Worm (Caenorhabditis elegans) whole organism, L4 larva: ENCODE measurements around the gene mvb-12.

Experiments
- D1046.2 ChIP-seq: fragments of 200-800 bp; sonication (Bioruptor generic); IDR thresholded peaks from 2 replicates; pipeline ENCODE4 v1.3.6; 2022; ENCODE audit warnings: missing genetic modification characterization, missing compliant biosample characterization
- F26F4.8 ChIP-seq: fragments of 200-800 bp; sonication (Bioruptor generic); conservative IDR thresholded peaks from 2 replicates; pipeline ENCODE4 v1.3.6; 2022; ENCODE audit warnings: missing genetic modification characterization, missing compliant biosample characterization
- F44E2.7 ChIP-seq: fragments of 200-800 bp; sonication (Bioruptor generic); IDR thresholded peaks from 2 replicates; pipeline ENCODE4 v2.1.2; 2022; ENCODE audit warnings: missing genetic modification characterization, missing compliant biosample characterization
- Y105C5A.15 ChIP-seq: fragments of 200-800 bp; sonication (Bioruptor generic); IDR thresholded peaks from 2 replicates; pipeline ENCODE4 v1.3.6; 2022; ENCODE audit warnings: missing genetic modification characterization, missing compliant biosample characterization
- Y75B8A.6 ChIP-seq: fragments of 200-800 bp; sonication (Bioruptor generic); IDR thresholded peaks from 2 replicates; pipeline ENCODE4 v1.3.6; 2022; ENCODE audit warnings: missing genetic modification reagents, missing genetic modification characterization, missing compliant biosample characterization
- ZK337.2 ChIP-seq: fragments of 200-800 bp; sonication (Bioruptor generic); IDR thresholded peaks from 2 replicates; pipeline ENCODE4 v1.3.6; 2022; ENCODE audit warnings: missing genetic modification reagents, missing genetic modification characterization, missing compliant biosample characterization
- aly-2 ChIP-seq: sonication (generic microtip); optimal IDR thresholded peaks from 2 replicates; lab custom pipeline; 2018; ENCODE audit warnings: missing biosample characterization, missing genetic modification characterization
- ceh-44 ChIP-seq: fragments of 200-800 bp; sonication (Bioruptor generic); IDR thresholded peaks from 2 replicates; pipeline ENCODE4 v1.3.6; 2022; ENCODE audit warnings: missing genetic modification reagents, missing genetic modification characterization, missing compliant biosample characterization
- daf-16 ChIP-seq, 3 experiments: sonication (generic microtip); optimal IDR thresholded peaks; 2 replicates each; lab custom pipeline; 2016 to 2017; ENCODE audit warnings: missing genetic modification characterization in 3 of 3, missing genetic modification reagents in 3 of 3, mild to moderate bottlenecking in 2 of 3, missing compliant biosample characterization in 2 of 3, missing biosample characterization in 1 of 3, moderate library complexity in 1 of 3
- daf-19 ChIP-seq: fragments of 200-800 bp; sonication (Bioruptor generic); conservative IDR thresholded peaks from 2 replicates; pipeline ENCODE4 v1.3.6; 2022; ENCODE audit warnings: missing genetic modification characterization, missing compliant biosample characterization
- dmd-6 ChIP-seq: fragments of 200-800 bp; sonication (Bioruptor generic); IDR thresholded peaks from 2 replicates; pipeline ENCODE4 v1.3.6; 2022; ENCODE audit warnings: missing genetic modification reagents, missing genetic modification characterization, missing compliant biosample characterization
- dmd-8 ChIP-seq: fragments of 200-800 bp; sonication (Bioruptor generic); IDR thresholded peaks from 2 replicates; pipeline ENCODE4 v1.3.6; 2022; ENCODE audit warnings: missing genetic modification characterization, missing compliant biosample characterization
- dmd-9 ChIP-seq: fragments of 200-800 bp; sonication (Bioruptor generic); IDR thresholded peaks from 2 replicates; pipeline ENCODE4 v1.3.6; 2022; ENCODE audit warnings: missing genetic modification reagents, missing genetic modification characterization, missing compliant biosample characterization
- duxl-1 ChIP-seq: sonication (generic microtip); optimal IDR thresholded peaks from 2 replicates; lab custom pipeline; 2016; ENCODE audit warnings: mild to moderate bottlenecking, missing genetic modification characterization, moderate library complexity, missing compliant biosample characterization; ENCODE audit not compliant: poor library complexity
- dve-1 ChIP-seq: sonication (generic microtip); optimal IDR thresholded peaks from 2 replicates; lab custom pipeline; 2017; ENCODE audit warnings: antibody characterized with exemption, mild to moderate bottlenecking, missing genetic modification characterization, missing compliant biosample characterization; ENCODE audit not compliant: insufficient read depth
- egl-27 ChIP-seq: sonication (generic microtip); optimal IDR thresholded peaks from 3 replicates; lab custom pipeline; 2017; ENCODE audit warnings: missing biosample characterization, missing genetic modification reagents, missing genetic modification characterization
- hlh-11 ChIP-seq: fragments of 200-800 bp; sonication (Bioruptor generic); optimal IDR thresholded peaks from 2 replicates; lab custom pipeline; 2018; ENCODE audit warnings: mild to moderate bottlenecking, missing genetic modification characterization, missing compliant biosample characterization
- hlh-30 ChIP-seq: sonication (generic microtip); optimal IDR thresholded peaks from 2 replicates; lab custom pipeline; 2017; ENCODE audit warnings: antibody characterized with exemption, mild to moderate bottlenecking, missing genetic modification characterization, missing compliant biosample characterization; ENCODE audit not compliant: insufficient read depth
- lim-7 ChIP-seq: fragments of 200-800 bp; sonication (Bioruptor generic); IDR thresholded peaks from 2 replicates; pipeline ENCODE4 v1.3.6; 2022; ENCODE audit warnings: missing genetic modification characterization, missing compliant biosample characterization
- lin-15B ChIP-seq: fragments of 150-350 bp; sonication (generic microtip); optimal IDR thresholded peaks from 3 replicates; lab custom pipeline; 2014; ENCODE audit warnings: missing biosample characterization, missing genetic modification characterization
- lin-38 ChIP-seq: fragments of 200-800 bp; sonication (Bioruptor generic); IDR thresholded peaks from 2 replicates; pipeline ENCODE4 v1.3.6; 2022; ENCODE audit warnings: missing genetic modification reagents, missing genetic modification characterization, missing compliant biosample characterization
- lsy-2 ChIP-seq, 2 experiments: fragments of 150-350 bp in 1 of 2; sonication (generic microtip) in 1 of 2; optimal IDR thresholded peaks; 2 replicates each; lab custom pipeline; 2014 to 2017; ENCODE audit warnings: missing biosample characterization in 2 of 2, missing genetic modification characterization in 2 of 2
- mdl-1 ChIP-seq, 2 experiments: fragments of 150-350 bp in 1 of 2; sonication (generic microtip) in 1 of 2; optimal IDR thresholded peaks; 2 replicates each; lab custom pipeline; 2014 to 2017; ENCODE audit warnings: missing biosample characterization in 2 of 2, missing genetic modification characterization in 2 of 2
- mdt-29 ChIP-seq: fragments of 200-800 bp; sonication (Bioruptor generic); IDR thresholded peaks from 2 replicates; pipeline ENCODE4 v1.3.6; 2022; ENCODE audit warnings: missing genetic modification reagents, missing genetic modification characterization, missing compliant biosample characterization
- mep-1 ChIP-seq: fragments of 150-350 bp; sonication (generic microtip); optimal IDR thresholded peaks from 3 replicates; lab custom pipeline; 2014; ENCODE audit warnings: missing biosample characterization, missing genetic modification characterization
- mes-2 ChIP-seq: sonication (generic microtip); optimal IDR thresholded peaks from 2 replicates; lab custom pipeline; 2016; ENCODE audit warnings: missing genotype, mild to moderate bottlenecking, missing genetic modification characterization, missing compliant biosample characterization; ENCODE audit not compliant: poor library complexity, severe bottlenecking
- mxl-2 ChIP-seq: fragments of 200-800 bp; sonication (Bioruptor generic); conservative IDR thresholded peaks from 2 replicates; pipeline ENCODE4 v1.3.6; 2022; ENCODE audit warnings: missing genetic modification reagents, missing genetic modification characterization, missing compliant biosample characterization
- mxl-3 ChIP-seq: fragments of 200-800 bp; sonication (Bioruptor generic); optimal IDR thresholded peaks from 2 replicates; lab custom pipeline; 2018; ENCODE audit warnings: mild to moderate bottlenecking, missing genetic modification characterization, missing compliant biosample characterization
- nhr-237 ChIP-seq: sonication (generic microtip); optimal IDR thresholded peaks from 2 replicates; lab custom pipeline; 2017; ENCODE audit warnings: missing biosample characterization, missing genetic modification characterization
- nhr-25 ChIP-seq: sonication (generic microtip); optimal IDR thresholded peaks from 2 replicates; lab custom pipeline; 2017; ENCODE audit warnings: missing genetic modification characterization, mild to moderate bottlenecking, missing compliant biosample characterization, antibody characterized with exemption, moderate library complexity, borderline replicate concordance; ENCODE audit not compliant: insufficient read depth
- nhr-28 ChIP-seq: fragments of 150-350 bp; optimal IDR thresholded peaks from 2 replicates; lab custom pipeline; 2014; ENCODE audit warnings: missing biosample characterization, missing genetic modification characterization
- nhr-42 ChIP-seq: fragments of 200-800 bp; sonication (Bioruptor generic); IDR thresholded peaks from 2 replicates; pipeline ENCODE4 v1.3.6; 2022; ENCODE audit warnings: missing genetic modification characterization, missing compliant biosample characterization
- pqm-1 ChIP-seq: sonication (generic microtip); optimal IDR thresholded peaks from 2 replicates; lab custom pipeline; 2017; ENCODE audit warnings: missing biosample characterization, missing genetic modification characterization
- sdz-12 ChIP-seq: fragments of 200-800 bp; sonication (Bioruptor generic); optimal IDR thresholded peaks from 2 replicates; lab custom pipeline; 2018; ENCODE audit warnings: mild to moderate bottlenecking, missing genetic modification characterization, missing compliant biosample characterization
- snpc-4 ChIP-seq: fragments of 150-350 bp; optimal IDR thresholded peaks from 2 replicates; lab custom pipeline; 2014; ENCODE audit warnings: missing biosample characterization, missing genetic modification characterization
- unc-130 ChIP-seq: sonication (generic microtip); optimal IDR thresholded peaks from 2 replicates; lab custom pipeline; 2016; ENCODE audit warnings: missing genetic modification reagents, missing genetic modification characterization, missing compliant biosample characterization
- unc-62 ChIP-seq, 3 experiments: fragments of 150-350 bp in 1 of 3; sonication (generic microtip); optimal IDR thresholded peaks in 2 of 3; peaks in 1 of 3; 1 replicate in 1 of 3; 2 replicates in 2 of 3; lab custom pipeline; 2014 to 2017; ENCODE audit warnings: missing biosample characterization in 3 of 3, missing genetic modification characterization in 3 of 3, missing genetic modification reagents in 3 of 3, missing genotype in 1 of 3
- zfp-2 ChIP-seq: sonication (generic microtip); optimal IDR thresholded peaks from 2 replicates; lab custom pipeline; 2016; ENCODE audit warnings: mild to moderate bottlenecking, missing genetic modification characterization, missing compliant biosample characterization
- zip-11 ChIP-seq: fragments of 200-800 bp; sonication (Bioruptor generic); IDR thresholded peaks from 2 replicates; pipeline ENCODE4 v1.3.6; 2022; ENCODE audit warnings: missing genetic modification characterization, missing compliant biosample characterization
- ztf-11 ChIP-seq: fragments of 150-350 bp; optimal IDR thresholded peaks from 2 replicates; lab custom pipeline; 2014; ENCODE audit warnings: missing biosample characterization, missing genetic modification characterization

mvb-12 gene

DNA sequence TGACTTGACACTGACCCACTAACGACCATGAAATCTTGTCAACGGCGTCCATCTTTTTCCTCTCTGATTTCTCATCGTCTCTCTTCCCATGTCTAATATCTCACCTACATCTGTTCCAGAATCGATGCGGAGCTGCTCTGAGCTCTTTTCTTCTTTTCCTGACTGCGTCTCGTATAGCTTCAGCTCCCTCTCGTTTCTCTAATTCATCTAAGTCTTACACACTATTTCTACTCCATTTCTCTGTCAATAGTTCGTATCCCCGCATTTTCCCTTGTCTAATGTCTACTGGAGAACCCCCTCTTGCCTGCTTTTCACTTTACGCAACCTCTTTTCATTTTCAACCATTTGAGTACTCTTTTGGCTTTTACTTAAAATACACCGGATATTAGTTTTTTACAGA lies 12.5 kb upstream of the mvb-12 start, which contains the start of gene ric-3 (continued):
- TF ChIP-seq D1046.2: no peak

DNA sequence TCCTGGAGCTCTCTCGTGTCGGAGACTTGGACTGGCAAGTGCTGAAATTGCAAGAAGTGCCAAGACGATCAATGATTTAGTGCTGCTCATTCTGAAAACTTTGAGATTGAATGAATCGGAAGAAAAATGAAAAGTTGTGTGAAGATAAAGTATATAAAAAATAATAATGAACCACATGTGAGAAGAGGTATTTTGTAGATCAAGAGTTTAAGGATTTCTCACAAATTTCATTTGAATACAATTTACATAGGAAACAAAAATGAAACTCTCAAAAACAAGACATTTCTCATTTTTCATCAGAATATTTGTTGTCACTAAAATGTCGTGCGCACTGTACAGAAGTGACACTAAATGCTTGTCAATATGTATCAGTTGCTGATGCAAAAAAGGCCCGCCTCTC lies 7.8 kb upstream of the mvb-12 start, which contains the start of gene T14A8.2:
TSS of gene T14A8.2 (minus strand) at position 101 of the 400 bp plus-strand sequence.
- TF ChIP-seq zfp-2 (tag; lab: Kevin White, UChicago) (no peak), dmd-6 (no peak), nhr-237 (tag; lab: Kevin White, UChicago) (no peak), nhr-25 (tag; lab: Kevin White, UChicago) (no peak), egl-27 (no peak), Y105C5A.15 (GFP tag; lab: Robert Waterston, UW) (no peak), ztf-11 (tag; lab: Kevin White, UChicago) (no peak), mdt-29 (GFP tag; lab: Robert Waterston, UW) (no peak)

- TF ChIP-seq lin-38 (GFP tag; lab: Robert Waterston, UW) (no peak), zip-11 (GFP tag; lab: Robert Waterston, UW) (no peak), nhr-42 (no peak), unc-130 (GFP tag; lab: Kevin White, UChicago) (no peak), mep-1 (tag; lab: Kevin White, UChicago) (no peak), sdz-12 (no peak), Y75B8A.6 (GFP tag; lab: Robert Waterston, UW) (no peak), nhr-25 (tag; lab: Kevin White, UChicago) (no peak), lin-15B (tag; lab: Kevin White, UChicago) (no peak), dmd-9 (GFP tag; lab: Robert Waterston, UW) (no peak), ZK337.2 (GFP tag; lab: Robert Waterston, UW) (no peak), lim-7 (GFP tag; lab: Robert Waterston, UW) (no peak), unc-62 (GFP tag; optimal IDR thresholded peaks at IDR 0.05 in 1 of 2; lab: Kevin White, UChicago) (no peak), unc-62 (tag; optimal IDR thresholded peaks at IDR 0.05; lab: Kevin White, UChicago) (no peak), mdl-1 (tag; optimal IDR thresholded peaks at IDR 0.05; lab: Kevin White, UChicago) (no peak), mxl-3 (GFP tag; lab: Kevin White, UChicago) (no peak), aly-2 (tag; lab: Kevin White, UChicago) (no peak), duxl-1 (tag; lab: Kevin White, UChicago) (no peak), F26F4.8 (GFP tag; lab: Robert Waterston, UW) (no peak), daf-19 (GFP tag; lab: Robert Waterston, UW) (no peak), ceh-44 (GFP tag; lab: Robert Waterston, UW) (no peak)
Observed at ce11 chrIV:7824649-7825048, 5.7 kb upstream of the mvb-12 start.

DNA sequence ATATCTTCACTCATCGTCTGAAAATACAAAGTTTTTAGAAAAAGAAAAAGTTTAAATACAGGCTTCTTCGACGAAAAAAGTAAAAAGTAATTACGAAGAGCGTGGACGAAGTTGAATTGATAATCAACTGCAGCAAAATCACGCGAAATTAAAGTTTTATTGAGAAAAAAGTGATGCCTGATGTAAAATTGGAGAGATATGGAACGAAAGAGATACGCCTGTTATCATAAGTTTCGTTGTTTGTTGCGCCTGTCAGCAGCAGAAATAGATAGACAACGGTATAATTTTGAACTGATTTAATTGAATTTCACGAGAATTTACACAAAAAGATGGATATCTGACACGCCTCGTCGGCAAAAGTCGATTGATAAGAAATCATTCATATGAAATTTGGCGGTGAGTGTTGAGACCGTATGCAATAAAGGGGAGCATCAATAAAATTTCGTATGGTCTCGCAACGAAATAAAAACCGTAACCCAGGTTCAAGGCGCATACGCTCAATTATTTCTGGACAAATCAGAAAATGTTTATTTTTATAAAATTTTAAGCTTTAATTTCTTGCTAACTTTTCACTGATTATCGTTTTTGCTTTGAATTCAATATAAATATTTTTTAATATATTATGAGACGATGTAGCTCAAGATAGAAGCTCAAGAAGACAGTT lies 918 bp upstream of the mvb-12 start, which contains the start of gene C06A6.4:
TSS of gene C06A6.4 (minus strand) at position 24 of the 664 bp plus-strand sequence.
- TF ChIP-seq hlh-11 (tag; lab: Kevin White, UChicago): peak; percentile 60
- TF ChIP-seq snpc-4 (tag; lab: Kevin White, UChicago): no peak
- TF ChIP-seq dve-1 (tag; lab: Kevin White, UChicago): peak; percentile 56
- TF ChIP-seq daf-16 (GFP tag; optimal IDR thresholded peaks at IDR 0.05; lab: Kevin White, UChicago): no peak
- peak; percentile 54 for TF ChIP-seq daf-16 (tag; optimal IDR thresholded peaks at IDR 0.05; lab: Kevin White, UChicago)
- TF ChIP-seq mes-2 (tag; lab: Kevin White, UChicago): peak; percentile 10
- TF ChIP-seq nhr-28 (tag; lab: Kevin White, UChicago): peak; percentile 2
- TF ChIP-seq lin-38 (GFP tag; lab: Robert Waterston, UW): peak; percentile 11; the same call in 1 of the 2 replicates
- no peak for TF ChIP-seq mxl-2 (GFP tag; lab: Robert Waterston, UW)
- TF ChIP-seq mxl-3 (GFP tag; lab: Kevin White, UChicago): peak; percentile 25
- TF ChIP-seq unc-130 (GFP tag; lab: Kevin White, UChicago): peak; percentile 12
- TF ChIP-seq unc-62 (GFP tag; optimal IDR thresholded peaks at IDR 0.05 in 1 of 2; lab: Kevin White, UChicago): peak in 1 of 2 experiments; percentile 42
- no peak for TF ChIP-seq unc-62 (tag; optimal IDR thresholded peaks at IDR 0.05; lab: Kevin White, UChicago)
- TF ChIP-seq lsy-2 (tag; optimal IDR thresholded peaks at IDR 0.05; lab: Kevin White, UChicago): peak in 1 of 2 experiments; percentile 27
- TF ChIP-seq dmd-6: peak; percentile 36
- no peak for TF ChIP-seq F44E2.7 (GFP tag; lab: Robert Waterston, UW)
- TF ChIP-seq hlh-30 (tag; lab: Kevin White, UChicago): peak; percentile 61
- TF ChIP-seq dmd-8 (GFP tag; lab: Robert Waterston, UW): no peak
- TF ChIP-seq pqm-1 (tag; lab: Kevin White, UChicago): peak; percentile 33
